Worm (Caenorhabditis elegans): ENCODE measurements around the gene K01A2.5.
"Not testable (repeated sequence)": the region's sequence is repeated elsewhere in the genome, so short reads cannot be mapped to it uniquely, and the experiment has no call there.

DNA sequence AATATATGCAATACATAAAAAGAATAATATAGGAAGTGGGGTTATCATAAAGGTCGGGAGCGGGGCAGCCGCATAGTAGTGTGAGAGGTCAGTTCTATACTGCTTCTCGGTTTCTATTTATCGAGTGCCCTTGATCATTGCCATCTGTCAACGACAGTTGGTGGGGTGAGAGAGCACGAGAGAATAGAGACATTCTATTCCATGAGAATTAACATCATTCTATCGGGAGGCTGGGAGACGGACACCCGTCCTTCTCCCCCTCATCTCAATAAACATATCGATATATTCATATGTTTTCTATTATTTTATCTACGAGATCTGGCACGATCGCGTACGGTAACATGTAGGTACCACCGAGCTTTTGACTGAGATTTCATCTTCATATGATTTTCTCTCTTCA lies 11.0 kb downstream of the K01A2.5 start, which contains the start of gene mps-2:
- TF ChIP-seq ztf-11, nhr-28, elt-3 (tag; optimal IDR thresholded peaks at IDR 0.05): not testable (repeated sequence)

Measured in whole organism, mixed stage, embryonic.